Worm (Caenorhabditis elegans) whole organism, L1 larva: ENCODE data around the gene C45B11.2.

Source experiments
- C04F5.9 ChIP-seq: sonication (generic microtip); optimal IDR thresholded peaks from 2 replicates; lab custom pipeline; 2016; ENCODE audit warnings: missing genetic modification characterization, missing compliant biosample characterization
- C16A3.4 ChIP-seq: fragments of 150-350 bp; optimal IDR thresholded peaks from 2 replicates; lab custom pipeline; 2014; ENCODE audit warnings: missing biosample characterization, missing genetic modification characterization
- C34B4.2 ChIP-seq: sonication (generic microtip); optimal IDR thresholded peaks from 2 replicates; lab custom pipeline; 2017; ENCODE audit warnings: mild to moderate bottlenecking, missing genetic modification characterization, missing compliant biosample characterization
- F16B12.6 ChIP-seq: fragments of 150-350 bp; optimal IDR thresholded peaks from 2 replicates; lab custom pipeline; 2014; ENCODE audit warnings: missing biosample characterization, missing genetic modification characterization
- Y116A8C.19 ChIP-seq: sonication (generic microtip); optimal IDR thresholded peaks from 2 replicates; lab custom pipeline; 2016; ENCODE audit warnings: missing compliant biosample characterization, missing genetic modification characterization, borderline replicate concordance
- alr-1 ChIP-seq: fragments of 200-800 bp; sonication (Bioruptor generic); optimal IDR thresholded peaks from 2 replicates; lab custom pipeline; 2018; ENCODE audit warnings: borderline replicate concordance, mild to moderate bottlenecking, missing genetic modification characterization, missing compliant biosample characterization
- aly-2 ChIP-seq: fragments of 150-350 bp; optimal IDR thresholded peaks from 2 replicates; lab custom pipeline; 2014; ENCODE audit warnings: missing biosample characterization, missing genetic modification characterization
- ama-1 ChIP-seq: fragments of 150-350 bp; optimal IDR thresholded peaks from 2 replicates; lab custom pipeline; 2014
- blmp-1 ChIP-seq: fragments of 150-350 bp; optimal IDR thresholded peaks from 2 replicates; lab custom pipeline; 2014; ENCODE audit warnings: missing biosample characterization, missing genetic modification characterization
- ceh-63 ChIP-seq: fragments of 200-800 bp; sonication (Bioruptor generic); optimal IDR thresholded peaks from 2 replicates; lab custom pipeline; 2018; ENCODE audit warnings: mild to moderate bottlenecking, missing genetic modification characterization, missing compliant biosample characterization
- ceh-8 ChIP-seq: fragments of 200-800 bp; sonication (Bioruptor generic); optimal IDR thresholded peaks from 2 replicates; lab custom pipeline; 2018; ENCODE audit warnings: mild to moderate bottlenecking, missing genetic modification characterization, moderate library complexity, missing compliant biosample characterization
- ceh-88 ChIP-seq: fragments of 200-800 bp; sonication (Bioruptor generic); IDR thresholded peaks from 2 replicates; pipeline ENCODE4 v1.3.6; 2022; ENCODE audit warnings: missing genetic modification characterization, missing compliant biosample characterization
- ces-1 ChIP-seq: fragments of 150-350 bp; optimal IDR thresholded peaks from 2 replicates; lab custom pipeline; 2014; ENCODE audit warnings: missing biosample characterization, missing genetic modification reagents, missing genetic modification characterization
- dpl-1 ChIP-seq, 3 experiments: fragments of 150-350 bp in 2 of 3; sonication (generic microtip) in 1 of 3; optimal IDR thresholded peaks; 2 replicates each; lab custom pipeline; 2014 to 2017; ENCODE audit warnings: missing biosample characterization in 3 of 3, missing genetic modification characterization in 3 of 3, missing genetic modification reagents in 3 of 3
- efl-1 ChIP-seq, 4 experiments: fragments of 150-350 bp; optimal IDR thresholded peaks in 3 of 4; peaks in 1 of 4; 1 replicate in 1 of 4; 2 replicates in 3 of 4; lab custom pipeline; 2014; ENCODE audit warnings: missing biosample characterization in 2 of 4, missing genetic modification characterization in 2 of 4, missing genetic modification reagents in 2 of 4
- egl-27 ChIP-seq, 2 experiments: fragments of 150-350 bp in 1 of 2; sonication (generic microtip); optimal IDR thresholded peaks; 3 replicates each; lab custom pipeline; 2017 to 2018; ENCODE audit warnings: missing biosample characterization in 2 of 2, missing genetic modification characterization in 2 of 2, missing genetic modification reagents in 2 of 2
- elt-3 ChIP-seq, 6 experiments: fragments of 150-350 bp in 1 of 6; sonication (generic microtip); optimal IDR thresholded peaks; 2 replicates each; lab custom pipeline; 2017 to 2018; ENCODE audit warnings: missing biosample characterization in 6 of 6, missing genetic modification characterization in 6 of 6, inconsistent platforms in 1 of 6
- ets-5 ChIP-seq: fragments of 200-800 bp; sonication (Bioruptor generic); IDR thresholded peaks from 2 replicates; pipeline ENCODE4 v1.3.6; 2022; ENCODE audit warnings: missing genetic modification characterization, missing compliant biosample characterization
- fos-1 ChIP-seq: fragments of 150-350 bp; optimal IDR thresholded peaks from 2 replicates; lab custom pipeline; 2014; ENCODE audit warnings: missing biosample characterization, missing genetic modification characterization
- hlh-17 ChIP-seq: fragments of 200-800 bp; sonication (Bioruptor generic); optimal IDR thresholded peaks from 2 replicates; lab custom pipeline; 2018; ENCODE audit warnings: missing genetic modification characterization, mild to moderate bottlenecking, missing compliant biosample characterization, moderate library complexity, borderline replicate concordance
- hlh-4 ChIP-seq: sonication (generic microtip); optimal IDR thresholded peaks from 2 replicates; lab custom pipeline; 2016; ENCODE audit warnings: mild to moderate bottlenecking, missing genetic modification characterization, missing compliant biosample characterization
- hpl-2 ChIP-seq: fragments of 150-350 bp; optimal IDR thresholded peaks from 2 replicates; lab custom pipeline; 2014; ENCODE audit warnings: missing biosample characterization, missing genetic modification reagents, missing genetic modification characterization
- irx-1 ChIP-seq: sonication (generic microtip); optimal IDR thresholded peaks from 2 replicates; lab custom pipeline; 2016; ENCODE audit warnings: missing genetic modification characterization, missing compliant biosample characterization
- jun-1 ChIP-seq: fragments of 150-350 bp; optimal IDR thresholded peaks from 2 replicates; lab custom pipeline; 2014; ENCODE audit warnings: missing biosample characterization, missing genetic modification reagents, missing genetic modification characterization
- lin-14 ChIP-seq: fragments of 200-800 bp; sonication (Bioruptor generic); optimal IDR thresholded peaks from 2 replicates; lab custom pipeline; 2018; ENCODE audit warnings: mild to moderate bottlenecking, missing genetic modification characterization, moderate library complexity, missing compliant biosample characterization
- lin-15B ChIP-seq: fragments of 150-350 bp; sonication (generic microtip); optimal IDR thresholded peaks from 3 replicates; lab custom pipeline; 2014; ENCODE audit warnings: missing biosample characterization, missing genetic modification characterization
- lin-39 ChIP-seq: fragments of 150-350 bp; optimal IDR thresholded peaks from 2 replicates; lab custom pipeline; 2014; ENCODE audit warnings: missing biosample characterization, missing genetic modification reagents, missing genetic modification characterization
- mdl-1 ChIP-seq, 2 experiments: fragments of 150-350 bp; optimal IDR thresholded peaks; 2 replicates each; lab custom pipeline; 2014 to 2017; ENCODE audit warnings: missing biosample characterization in 2 of 2, missing genetic modification characterization in 2 of 2, inconsistent platforms in 1 of 2
- nhr-12 ChIP-seq: sonication (generic microtip); optimal IDR thresholded peaks from 2 replicates; lab custom pipeline; 2017; ENCODE audit warnings: missing biosample characterization, missing genetic modification characterization
- nhr-19 ChIP-seq: fragments of 200-800 bp; sonication (Bioruptor generic); conservative IDR thresholded peaks from 2 replicates; pipeline ENCODE4 v1.3.6; 2022; ENCODE audit warnings: missing genetic modification characterization, missing compliant biosample characterization
- nhr-20 ChIP-seq: sonication (generic microtip); optimal IDR thresholded peaks from 2 replicates; lab custom pipeline; 2016; ENCODE audit warnings: mild to moderate bottlenecking, missing genetic modification characterization, missing compliant biosample characterization
- nhr-28 ChIP-seq: fragments of 150-350 bp; optimal IDR thresholded peaks from 2 replicates; lab custom pipeline; 2014; ENCODE audit warnings: missing biosample characterization, missing genetic modification characterization
- nhr-47 ChIP-seq: sonication (generic microtip); optimal IDR thresholded peaks from 2 replicates; lab custom pipeline; 2016; ENCODE audit warnings: mild to moderate bottlenecking, missing genetic modification characterization, moderate library complexity, missing compliant biosample characterization
- nhr-71 ChIP-seq: sonication (generic microtip); optimal IDR thresholded peaks from 2 replicates; lab custom pipeline; 2016; ENCODE audit warnings: mild to moderate bottlenecking, missing genetic modification characterization, moderate library complexity, missing compliant biosample characterization
- nhr-76 ChIP-seq: sonication (generic microtip); optimal IDR thresholded peaks from 2 replicates; lab custom pipeline; 2017; ENCODE audit warnings: missing biosample characterization, missing genetic modification characterization
- nhr-77 ChIP-seq: fragments of 150-350 bp; optimal IDR thresholded peaks from 2 replicates; lab custom pipeline; 2014; ENCODE audit warnings: missing biosample characterization, missing genetic modification characterization
- nhr-84 ChIP-seq: sonication (generic microtip); optimal IDR thresholded peaks from 2 replicates; lab custom pipeline; 2017; ENCODE audit warnings: missing biosample characterization, missing genetic modification characterization
- nhr-85 ChIP-seq: sonication (generic microtip); peaks from one replicate; lab custom pipeline; 2016; ENCODE audit warnings: missing genetic modification characterization, inconsistent platforms, missing compliant biosample characterization
- pag-3 ChIP-seq: sonication (generic microtip); optimal IDR thresholded peaks from 2 replicates; lab custom pipeline; 2017; ENCODE audit warnings: missing genetic modification characterization, mild to moderate bottlenecking, missing compliant biosample characterization, antibody characterized with exemption, borderline replicate concordance; ENCODE audit not compliant: insufficient read depth
- pqm-1 ChIP-seq: sonication (generic microtip); optimal IDR thresholded peaks from 3 replicates; lab custom pipeline; 2017; ENCODE audit warnings: missing biosample characterization, missing genetic modification characterization
- rnt-1 ChIP-seq: sonication (generic microtip); optimal IDR thresholded peaks from 2 replicates; lab custom pipeline; 2016; ENCODE audit warnings: mild to moderate bottlenecking, missing genetic modification characterization, moderate library complexity, missing compliant biosample characterization
- snpc-4 ChIP-seq: fragments of 150-350 bp; optimal IDR thresholded peaks from 2 replicates; lab custom pipeline; 2014; ENCODE audit warnings: missing biosample characterization, missing genetic modification characterization
- snu-23 ChIP-seq: sonication (generic microtip); optimal IDR thresholded peaks from 2 replicates; lab custom pipeline; 2016; ENCODE audit warnings: missing genetic modification characterization, missing compliant biosample characterization
- sox-4 ChIP-seq: sonication (generic microtip); optimal IDR thresholded peaks from 2 replicates; lab custom pipeline; 2016; ENCODE audit warnings: missing genetic modification characterization, missing compliant biosample characterization
- sptf-1 ChIP-seq: fragments of 150-350 bp; optimal IDR thresholded peaks from 2 replicates; lab custom pipeline; 2014; ENCODE audit warnings: missing biosample characterization, missing genetic modification characterization
- sup-37 ChIP-seq: fragments of 200-800 bp; sonication (Bioruptor generic); optimal IDR thresholded peaks from 2 replicates; lab custom pipeline; 2018; ENCODE audit warnings: mild to moderate bottlenecking, missing genetic modification characterization, missing compliant biosample characterization
- tlp-1 ChIP-seq: fragments of 150-350 bp; optimal IDR thresholded peaks from 2 replicates; lab custom pipeline; 2014; ENCODE audit warnings: missing biosample characterization, missing genetic modification characterization
- unc-130 ChIP-seq: fragments of 150-350 bp; optimal IDR thresholded peaks from 2 replicates; lab custom pipeline; 2017; ENCODE audit warnings: missing biosample characterization, missing genetic modification characterization, inconsistent platforms
- unc-30 ChIP-seq: sonication (generic microtip); optimal IDR thresholded peaks from 2 replicates; lab custom pipeline; 2017; ENCODE audit warnings: missing biosample characterization, missing genetic modification characterization
- xbp-1 ChIP-seq: sonication (generic microtip); optimal IDR thresholded peaks from 2 replicates; lab custom pipeline; 2016; ENCODE audit warnings: missing genetic modification characterization, missing compliant biosample characterization
- zip-4 ChIP-seq: fragments of 200-800 bp; sonication (Bioruptor generic); optimal IDR thresholded peaks from 2 replicates; lab custom pipeline; 2018; ENCODE audit warnings: mild to moderate bottlenecking, missing genetic modification characterization, moderate library complexity, missing compliant biosample characterization
- ztf-11 ChIP-seq, 2 experiments: sonication (generic microtip); optimal IDR thresholded peaks; 2 replicates each; lab custom pipeline; 2016 to 2017; ENCODE audit warnings: missing genetic modification characterization in 2 of 2, missing biosample characterization in 1 of 2, missing compliant biosample characterization in 1 of 2

Gene C45B11.2

ce11 chrV:11039379-11039954 lies 3.0 kb upstream of the C45B11.2 start, which contains the start of gene pak-2:
Gene pak-2 (minus strand): TSS chrV:11039429.
- TF ChIP-seq nhr-71 (tag; lab: Kevin White, UChicago) (peak; percentile 93), Y116A8C.19 (no peak), nhr-20 (tag; lab: Kevin White, UChicago) (peak; percentile 90), nhr-28 (tag; lab: Kevin White, UChicago) (no peak), snpc-4 (peak; percentile 37), ces-1 (GFP tag; lab: Kevin White, UChicago) (no peak), irx-1 (peak; percentile 62), ets-5 (GFP tag; lab: Robert Waterston, UW) (no peak), fos-1 (tag; lab: Kevin White, UChicago) (peak; percentile 60), aly-2 (peak; percentile 53), mdl-1 (tag; optimal IDR thresholded peaks at IDR 0.05; lab: Kevin White, UChicago) (peak in 1 of 2 experiments; percentile 18), sup-37 (GFP tag; lab: Kevin White, UChicago) (no peak), C16A3.4 (peak; percentile 96), nhr-85 (tag; lab: Kevin White, UChicago) (peak; percentile 94), nhr-84 (tag; lab: Kevin White, UChicago) (no peak), sox-4 (tag; lab: Kevin White, UChicago) (peak; percentile 74), nhr-47 (tag; lab: Kevin White, UChicago) (peak; percentile 90), rnt-1 (tag; lab: Kevin White, UChicago) (peak; percentile 88), snu-23 (GFP tag; lab: Kevin White, UChicago) (peak; percentile 91), egl-27 (tag; optimal IDR thresholded peaks at IDR 0.05; lab: Kevin White, UChicago) (no peak), nhr-19 (GFP tag; lab: Robert Waterston, UW) (peak; percentile 80), ceh-8 (GFP tag; lab: Kevin White, UChicago) (no peak), efl-1 (optimal IDR thresholded peaks at IDR 0.05; lab: Kevin White, UChicago) (peak; percentile 78 to 84), efl-1 (GFP tag; optimal IDR thresholded peaks at IDR 0.05 in 1 of 2; lab: Kevin White, UChicago) (peak; percentile 69 to 96), nhr-12 (tag; lab: Kevin White, UChicago) (no peak), lin-14 (GFP tag; lab: Kevin White, UChicago) (peak; percentile 95), blmp-1 (tag; lab: Kevin White, UChicago) (peak; percentile 75), ama-1 (lab: Kevin White, UChicago) (no peak), F16B12.6 (no peak), C04F5.9 (tag; lab: Kevin White, UChicago) (peak; percentile 70), unc-30 (tag; lab: Kevin White, UChicago) (no peak), hlh-4 (tag; lab: Kevin White, UChicago) (peak; percentile 39), xbp-1 (tag; lab: Kevin White, UChicago) (peak; percentile 83), alr-1 (tag; lab: Kevin White, UChicago) (no peak), lin-39 (tag; lab: Kevin White, UChicago) (peak; percentile 37), nhr-77 (tag; lab: Kevin White, UChicago) (peak; percentile 90), dpl-1 (GFP tag; optimal IDR thresholded peaks at IDR 0.05; lab: Kevin White, UChicago) (peak; percentile 61 to 77 (median 68)), pag-3 (tag; lab: Kevin White, UChicago) (no peak), unc-130 (tag; lab: Kevin White, UChicago) (peak; percentile 11), elt-3 (tag; optimal IDR thresholded peaks at IDR 0.05; lab: Kevin White, UChicago) (peak in 2 of 6 experiments; percentile 2 to 41), zip-4 (GFP tag; lab: Kevin White, UChicago) (no peak), tlp-1 (no peak), hlh-17 (GFP tag; lab: Kevin White, UChicago) (no peak), jun-1 (tag; lab: Kevin White, UChicago) (no peak), hpl-2 (GFP tag; lab: Kevin White, UChicago) (peak; percentile 63), nhr-76 (tag; lab: Kevin White, UChicago) (no peak), sptf-1 (tag; lab: Kevin White, UChicago) (no peak), ceh-63 (GFP tag; lab: Kevin White, UChicago) (peak; percentile 87), ceh-88 (peak; percentile 85), C34B4.2 (no peak), lin-15B (tag; lab: Kevin White, UChicago) (peak; percentile 43), pqm-1 (tag; lab: Kevin White, UChicago) (no peak), ztf-11 (tag; optimal IDR thresholded peaks at IDR 0.05; lab: Kevin White, UChicago) (peak in 1 of 2 experiments; percentile 88)
